Worm (Caenorhabditis elegans) whole organism, L2 larva: Measurements from ENCODE around the gene F45D11.7.
"Not testable (repeated sequence)": the region's sequence is repeated elsewhere in the genome, so short reads cannot be mapped to it uniquely, and the experiment has no call there.

Source experiments
- ama-1 ChIP-seq: fragments of 150-350 bp; optimal IDR thresholded peaks from 2 replicates; lab custom pipeline; 2018; ENCODE audit warnings: inconsistent platforms
- elt-3 ChIP-seq: sonication (generic microtip); optimal IDR thresholded peaks from 2 replicates; lab custom pipeline; 2017; ENCODE audit warnings: missing biosample characterization, missing genetic modification characterization
- lin-11 ChIP-seq: fragments of 150-350 bp; sonication (generic microtip); optimal IDR thresholded peaks from 2 replicates; lab custom pipeline; 2014; ENCODE audit warnings: missing biosample characterization, missing genetic modification characterization, inconsistent platforms, mixed read lengths
- lin-39 ChIP-seq: fragments of 150-350 bp; optimal IDR thresholded peaks from 2 replicates; lab custom pipeline; 2014; ENCODE audit warnings: missing biosample characterization, missing genetic modification reagents, missing genetic modification characterization
- nhr-25 ChIP-seq: fragments of 150-350 bp; sonication (generic microtip); optimal IDR thresholded peaks from 3 replicates; lab custom pipeline; 2014; ENCODE audit warnings: missing biosample characterization, missing genetic modification characterization
- snpc-4 ChIP-seq: fragments of 150-350 bp; optimal IDR thresholded peaks from 2 replicates; lab custom pipeline; 2014; ENCODE audit warnings: missing biosample characterization, missing genetic modification characterization
- unc-62 ChIP-seq: fragments of 150-350 bp; optimal IDR thresholded peaks from 2 replicates; lab custom pipeline; 2014; ENCODE audit warnings: missing biosample characterization, missing genetic modification reagents, missing genetic modification characterization
- zag-1 ChIP-seq: fragments of 150-350 bp; optimal IDR thresholded peaks from 2 replicates; lab custom pipeline; 2014; ENCODE audit warnings: missing biosample characterization, missing genetic modification characterization

DNA sequence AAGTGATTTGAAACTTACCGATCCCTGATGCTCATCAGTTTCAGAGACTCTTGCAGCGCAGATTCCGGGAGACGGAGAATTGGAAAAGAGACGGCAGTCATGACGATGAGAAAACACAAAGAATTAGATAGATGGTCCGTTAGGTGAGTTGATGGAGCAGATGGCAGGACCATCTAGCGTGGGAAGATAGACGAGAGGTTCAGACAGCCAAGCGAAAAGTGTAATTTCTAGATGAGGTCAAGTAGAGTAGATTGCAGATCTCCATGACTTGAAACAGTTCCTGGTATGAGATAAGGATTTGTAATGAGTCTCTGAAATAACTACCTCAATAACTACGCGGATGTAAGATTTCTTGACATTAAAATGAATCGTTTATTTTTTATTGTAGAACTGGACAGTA is 1.8 kb downstream of the F45D11.7 start, which contains the start of gene F45D11.11:
- not testable (repeated sequence) for TF ChIP-seq elt-3 (tag; lab: Kevin White, UChicago); snpc-4 (tag; lab: Kevin White, UChicago); lin-39 (tag; lab: Kevin White, UChicago); nhr-25 (tag; lab: Kevin White, UChicago); lin-11 (tag; lab: Kevin White, UChicago); unc-62 (GFP tag; lab: Kevin White, UChicago); ama-1 (lab: Kevin White, UChicago); zag-1 (tag; lab: Kevin White, UChicago)
